Fruit fly (Drosophila melanogaster): ENCODE results near the gene CG5282.
A peak's percentile ranks its signal among the peaks of the same experiment; 100 is the strongest.

The CG5282 gene

dm6 chr3L:20470991-20471498 is 45.2 kb upstream of the CG5282 start:
- no peak for TF ChIP-seq CG9797 (GFP tag; optimal IDR thresholded peaks at IDR 0.05)
- TF ChIP-seq so (GFP tag; IDR thresholded peaks at IDR 0.05), result no peak
- no peak for TF ChIP-seq CTCF (GFP tag; optimal IDR thresholded peaks at IDR 0.05)
- TF ChIP-seq ERR (GFP tag; optimal IDR thresholded peaks at IDR 0.05), result no peak
- no peak for TF ChIP-seq HLHmδ (GFP tag; optimal IDR thresholded peaks at IDR 0.05)
- no peak for TF ChIP-seq CG18619 (GFP tag; optimal IDR thresholded peaks at IDR 0.05)
- no peak for TF ChIP-seq mam (GFP tag; optimal IDR thresholded peaks at IDR 0.05)
- TF ChIP-seq gem (tag; optimal IDR thresholded peaks at IDR 0.05), result peak; percentile 58
- TF ChIP-seq Ptx1 (GFP tag; IDR thresholded peaks at IDR 0.05), result peak; percentile 12; the same call in 1 of the 2 replicates
- peak; percentile 53; the same call in 1 of the 2 replicates for TF ChIP-seq Nf-YA (GFP tag; IDR thresholded peaks at IDR 0.05)
- TF ChIP-seq jing (GFP tag; optimal IDR thresholded peaks at IDR 0.05), result peak; percentile 23
- no peak for TF ChIP-seq CG16815 (GFP tag; optimal IDR thresholded peaks at IDR 0.05)
- TF ChIP-seq CG2889 (GFP tag; IDR thresholded peaks at IDR 0.05), result peak; percentile 43; the same call in 1 of the 3 replicates
- peak; percentile 45 for TF ChIP-seq CG10979 (tag; optimal IDR thresholded peaks at IDR 0.05)
- no peak for TF ChIP-seq fd3F (GFP tag; optimal IDR thresholded peaks at IDR 0.05)
- peak in 1 of 2 experiments; percentile 8 for TF ChIP-seq dpn (GFP tag; optimal IDR thresholded peaks at IDR 0.05)
- TF ChIP-seq CG11723 (GFP tag; optimal IDR thresholded peaks at IDR 0.05), result no peak
- no peak for TF ChIP-seq pzg (GFP tag; optimal IDR thresholded peaks at IDR 0.05)
- no peak for TF ChIP-seq knrl (GFP tag; IDR thresholded peaks at IDR 0.05; ENCODE audit: partially characterized antibody)
- no peak for TF ChIP-seq kni (GFP tag; optimal IDR thresholded peaks at IDR 0.05)
- TF ChIP-seq CG12236 (GFP tag; optimal IDR thresholded peaks at IDR 0.05), result no peak
- TF ChIP-seq CG6791 (GFP tag; IDR thresholded peaks at IDR 0.05; ENCODE audit: partially characterized antibody), result no peak
- no peak for TF ChIP-seq nom (GFP tag; optimal IDR thresholded peaks at IDR 0.05)
- TF ChIP-seq BtbVII (GFP tag; optimal IDR thresholded peaks at IDR 0.05), result peak; percentile 58
- no peak for TF ChIP-seq Taf1 (GFP tag; IDR thresholded peaks at IDR 0.05)
- TF ChIP-seq CG7271 (tag; optimal IDR thresholded peaks at IDR 0.05), result no peak
- TF ChIP-seq MTF-1 (GFP tag; optimal IDR thresholded peaks at IDR 0.05; ENCODE audit: borderline replicate concordance), result peak; percentile 25
- peak; percentile 76 for TF ChIP-seq lab (GFP tag; optimal IDR thresholded peaks at IDR 0.05)
- no peak for TF ChIP-seq NC2α (GFP tag; optimal IDR thresholded peaks at IDR 0.05)
- peak; percentile 68 for TF ChIP-seq Ada2b (GFP tag; IDR thresholded peaks at IDR 0.05)
- TF ChIP-seq ase (GFP tag; IDR thresholded peaks at IDR 0.05), result peak; percentile 41; the same call in 2 of the 3 replicates
- TF ChIP-seq ara (GFP tag; IDR thresholded peaks at IDR 0.05), result peak; percentile 51; the same call in 1 of the 2 replicates
- TF ChIP-seq luna (GFP tag; optimal IDR thresholded peaks at IDR 0.05), result no peak
- TF ChIP-seq wor (GFP tag; IDR thresholded peaks at IDR 0.05), result peak; percentile 30
- no peak for TF ChIP-seq CG8944 (GFP tag; optimal IDR thresholded peaks at IDR 0.05)
- no peak for TF ChIP-seq zen (tag; optimal IDR thresholded peaks at IDR 0.05)
- no peak for TF ChIP-seq CG4360 (GFP tag; IDR thresholded peaks at IDR 0.05)
- peak; percentile 49 for TF ChIP-seq CG12104 (GFP tag; optimal IDR thresholded peaks at IDR 0.05)
- no peak for TF ChIP-seq CG4854 (GFP tag; optimal IDR thresholded peaks at IDR 0.05)
- TF ChIP-seq CG13775 (GFP tag; optimal IDR thresholded peaks at IDR 0.05), result peak; percentile 34
- TF ChIP-seq CG8290 (GFP tag; optimal IDR thresholded peaks at IDR 0.05), result no peak
- peak in 1 of 2 experiments; percentile 34 for TF ChIP-seq CG8290 (tag; optimal IDR thresholded peaks at IDR 0.05)
- TF ChIP-seq tna (GFP tag; IDR thresholded peaks at IDR 0.05; ENCODE audit: partially characterized antibody), result no peak
- peak; percentile 26; the same call in 1 of the 2 replicates for TF ChIP-seq CG11696 (GFP tag; IDR thresholded peaks at IDR 0.05)
- no peak for TF ChIP-seq CG6272 (GFP tag; IDR thresholded peaks at IDR 0.05)
- TF ChIP-seq grau (tag; optimal IDR thresholded peaks at IDR 0.05), result peak; percentile 16
- TF ChIP-seq Meics (GFP tag; optimal IDR thresholded peaks at IDR 0.05), result peak; percentile 94
- peak; percentile 60; the same call in 1 of the 3 replicates for TF ChIP-seq Mrtf (GFP tag; IDR thresholded peaks at IDR 0.05)
- no peak for TF ChIP-seq Sry-δ (GFP tag; optimal IDR thresholded peaks at IDR 0.05)
- TF ChIP-seq peb (GFP tag; IDR thresholded peaks at IDR 0.05), result peak; percentile 9; the same call in 1 of the 2 replicates
- TF ChIP-seq CG33213 (GFP tag; optimal IDR thresholded peaks at IDR 0.05), result no peak

Measured in whole organism, embryonic.